Fruit fly (Drosophila melanogaster) S2 (cell line): ENCODE data around the gene CG15564.

Source experiments
- CG8478 ChIP-seq: fragments of >200 bp; optimal IDR thresholded peaks from 2 replicates; lab custom pipeline; 2018
- CTCF ChIP-seq, 2 experiments: fragments of >200 bp; optimal IDR thresholded peaks; 2 replicates each; lab custom pipeline; 2018

DNA sequence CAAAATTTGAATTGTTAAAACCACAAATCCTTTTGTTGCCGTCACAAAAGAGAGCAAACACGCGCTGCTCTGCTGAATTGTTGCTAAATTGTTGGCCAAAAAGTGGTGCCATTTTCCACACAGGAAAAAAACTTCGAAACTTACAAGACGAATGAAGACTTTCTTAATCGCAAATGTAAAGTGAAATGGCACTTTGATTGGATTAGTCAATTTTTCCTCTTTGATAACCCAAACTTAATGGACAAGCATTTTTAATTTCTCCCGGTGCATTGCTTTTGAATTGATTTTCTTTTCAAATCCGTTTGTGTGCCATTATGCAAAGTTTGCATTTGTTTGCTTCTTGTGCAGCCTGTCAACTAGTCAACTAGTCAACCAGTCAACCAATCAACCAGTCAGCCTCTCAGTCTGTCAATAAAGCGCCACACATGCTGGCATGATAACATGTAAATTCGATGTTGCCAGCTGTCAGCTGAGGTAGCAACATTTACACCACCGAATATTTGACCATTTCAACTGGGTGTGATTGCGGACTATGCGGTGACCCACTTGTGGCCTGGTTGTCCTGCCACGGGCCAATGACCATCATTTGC, 8.0 kb upstream of the CG15564 start:
- TF ChIP-seq CG8478 (lab: Kevin White, UChicago) = no peak
- TF ChIP-seq CTCF (optimal IDR thresholded peaks at IDR 0.05; lab: Kevin White, UChicago) = no peak
